Worm (Caenorhabditis elegans) whole organism, L1 larva: ENCODE data around the gene T23B12.11.

ENCODE experiments used
- aha-1 ChIP-seq: fragments of 150-350 bp; optimal IDR thresholded peaks from 2 replicates; lab custom pipeline; 2014; ENCODE audit warnings: missing biosample characterization, missing genetic modification characterization
- ama-1 ChIP-seq: fragments of 150-350 bp; optimal IDR thresholded peaks from 2 replicates; lab custom pipeline; 2014
- lin-15B ChIP-seq: fragments of 150-350 bp; sonication (generic microtip); optimal IDR thresholded peaks from 3 replicates; lab custom pipeline; 2014; ENCODE audit warnings: missing biosample characterization, missing genetic modification characterization
- nhr-19 ChIP-seq: fragments of 200-800 bp; sonication (Bioruptor generic); conservative IDR thresholded peaks from 2 replicates; pipeline ENCODE4 v1.3.6; 2022; ENCODE audit warnings: missing genetic modification characterization, missing compliant biosample characterization
- nhr-77 ChIP-seq: fragments of 150-350 bp; optimal IDR thresholded peaks from 2 replicates; lab custom pipeline; 2014; ENCODE audit warnings: missing biosample characterization, missing genetic modification characterization
- nhr-85 ChIP-seq: sonication (generic microtip); peaks from one replicate; lab custom pipeline; 2016; ENCODE audit warnings: missing genetic modification characterization, inconsistent platforms, missing compliant biosample characterization
- pag-3 ChIP-seq: sonication (generic microtip); optimal IDR thresholded peaks from 2 replicates; lab custom pipeline; 2017; ENCODE audit warnings: missing genetic modification characterization, mild to moderate bottlenecking, missing compliant biosample characterization, antibody characterized with exemption, borderline replicate concordance; ENCODE audit not compliant: insufficient read depth
- skn-1 ChIP-seq: fragments of 150-350 bp; optimal IDR thresholded peaks from 2 replicates; lab custom pipeline; 2014; ENCODE audit warnings: missing biosample characterization, missing genetic modification characterization

DNA sequence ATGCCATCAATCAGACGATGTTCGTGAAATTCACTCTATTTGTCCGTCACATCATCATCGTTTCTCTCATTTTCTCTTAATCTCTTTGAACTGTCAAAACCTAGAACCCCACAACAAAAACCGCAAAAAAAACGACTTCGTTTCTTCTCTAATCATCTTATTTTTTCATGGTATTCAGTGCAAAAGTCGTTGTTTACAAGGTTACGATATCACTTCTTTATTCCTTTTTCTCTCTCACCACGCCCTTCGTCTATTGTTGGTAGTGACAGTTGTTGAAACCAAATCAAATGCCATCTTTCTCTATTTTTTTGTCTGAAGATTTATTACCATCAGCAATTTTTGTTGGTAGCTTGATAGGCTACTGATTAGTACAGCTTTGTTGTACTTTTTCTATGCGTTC lies 6.0 kb upstream of the T23B12.11 start:
- TF ChIP-seq ama-1 (lab: Kevin White, UChicago) (no peak), nhr-19 (GFP tag; lab: Robert Waterston, UW) (no peak), nhr-85 (tag; lab: Kevin White, UChicago) (peak; percentile 86), nhr-77 (tag; lab: Kevin White, UChicago) (no peak), skn-1 (tag; lab: Kevin White, UChicago) (no peak), pag-3 (tag; lab: Kevin White, UChicago) (no peak), aha-1 (tag; lab: Kevin White, UChicago) (no peak), lin-15B (tag; lab: Kevin White, UChicago) (no peak)
